Worm (Caenorhabditis elegans) whole organism, early embryonic: ENCODE results near the gene clc-9.
A peak's percentile ranks its signal among the peaks of the same experiment; 100 is the strongest.

ENCODE experiments used
- B0310.2 ChIP-seq: sonication (generic microtip); optimal IDR thresholded peaks from 2 replicates; lab custom pipeline; 2016; ENCODE audit warnings: mild to moderate bottlenecking, missing genetic modification characterization, missing compliant biosample characterization
- F13C5.2 ChIP-seq: sonication (generic microtip); optimal IDR thresholded peaks from 2 replicates; lab custom pipeline; 2017; ENCODE audit warnings: mild to moderate bottlenecking, missing genetic modification characterization, inconsistent platforms, missing compliant biosample characterization
- aly-1 ChIP-seq: sonication (generic microtip); optimal IDR thresholded peaks from 2 replicates; lab custom pipeline; 2016; ENCODE audit warnings: missing genetic modification characterization, missing compliant biosample characterization
- ama-1 ChIP-seq: fragments of 150-350 bp; optimal IDR thresholded peaks from 2 replicates; lab custom pipeline; 2014
- ceh-13 ChIP-seq: fragments of 200-800 bp; sonication (Bioruptor generic); optimal IDR thresholded peaks from 2 replicates; lab custom pipeline; 2018; ENCODE audit warnings: mild to moderate bottlenecking, missing genetic modification characterization, missing compliant biosample characterization
- ceh-36 ChIP-seq: sonication (generic microtip); optimal IDR thresholded peaks from 2 replicates; lab custom pipeline; 2016; ENCODE audit warnings: missing genetic modification characterization, inconsistent platforms, missing compliant biosample characterization
- ets-7 ChIP-seq: sonication (generic microtip); optimal IDR thresholded peaks from 2 replicates; lab custom pipeline; 2016; ENCODE audit warnings: missing genotype, missing genetic modification characterization, missing compliant biosample characterization
- flt-1 ChIP-seq: fragments of 200-800 bp; sonication (Bioruptor generic); IDR thresholded peaks from 2 replicates; pipeline ENCODE4 v1.3.6; 2022; ENCODE audit warnings: missing genetic modification characterization, missing compliant biosample characterization
- hmbx-1 ChIP-seq: sonication (generic microtip); optimal IDR thresholded peaks from 2 replicates; lab custom pipeline; 2016; ENCODE audit warnings: mild to moderate bottlenecking, missing genetic modification characterization, missing compliant biosample characterization
- hmg-4 ChIP-seq: fragments of 200-800 bp; sonication (Bioruptor generic); optimal IDR thresholded peaks from 2 replicates; lab custom pipeline; 2018; ENCODE audit warnings: mild to moderate bottlenecking, missing genetic modification characterization, missing compliant biosample characterization
- hnd-1 ChIP-seq: sonication (generic microtip); optimal IDR thresholded peaks from 2 replicates; lab custom pipeline; 2016; ENCODE audit warnings: missing genetic modification characterization, missing compliant biosample characterization
- pes-1 ChIP-seq: fragments of 200-800 bp; sonication (Bioruptor generic); IDR thresholded peaks from 2 replicates; pipeline ENCODE4 v1.3.6; 2022; ENCODE audit warnings: missing genetic modification reagents, missing genetic modification characterization, missing compliant biosample characterization
- scrt-1 ChIP-seq: fragments of 200-800 bp; sonication (Bioruptor generic); IDR thresholded peaks from 2 replicates; pipeline ENCODE4 v1.3.6; 2022; ENCODE audit warnings: missing genetic modification characterization, missing compliant biosample characterization
- sea-1 ChIP-seq: fragments of 200-800 bp; sonication (Bioruptor generic); conservative IDR thresholded peaks from 2 replicates; pipeline ENCODE4 v1.3.6; 2022; ENCODE audit warnings: missing genetic modification characterization, missing compliant biosample characterization
- tbx-11 ChIP-seq: fragments of 200-800 bp; sonication (Bioruptor generic); IDR thresholded peaks from 2 replicates; pipeline ENCODE4 v1.3.6; 2022; ENCODE audit warnings: missing genetic modification characterization, missing compliant biosample characterization
- tbx-37 ChIP-seq: fragments of 200-800 bp; sonication (Bioruptor generic); conservative IDR thresholded peaks from 2 replicates; pipeline ENCODE4 v1.3.6; 2022; ENCODE audit warnings: missing genetic modification reagents, missing genetic modification characterization, missing compliant biosample characterization
- tra-4 ChIP-seq: sonication (generic microtip); optimal IDR thresholded peaks from 2 replicates; lab custom pipeline; 2017; ENCODE audit warnings: missing genetic modification characterization, missing compliant biosample characterization

Gene clc-9

DNA sequence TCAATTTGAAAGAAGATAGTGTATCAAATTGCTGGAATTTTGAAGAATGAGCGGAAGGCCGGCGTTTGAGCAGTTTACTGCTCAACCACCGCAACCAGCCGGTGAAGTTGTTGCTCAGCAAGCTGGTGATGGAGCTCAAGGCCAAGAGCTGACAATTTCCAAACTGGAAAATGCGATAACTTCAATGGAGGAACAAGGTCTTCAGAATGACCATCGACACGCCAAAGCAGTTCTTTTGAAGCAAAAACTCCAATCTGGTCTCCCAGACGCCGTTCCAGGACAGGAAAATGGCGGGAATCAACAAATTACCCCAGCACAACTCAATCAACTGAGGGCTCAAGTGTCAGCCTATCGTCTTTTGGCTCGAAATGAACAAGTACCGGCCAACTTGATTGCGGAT lies 13.3 kb downstream of the clc-9 start:
- TF ChIP-seq hmg-4 (GFP tag; lab: Kevin White, UChicago) (no peak), aly-1 (tag; lab: Kevin White, UChicago) (no peak), F13C5.2 (tag; lab: Kevin White, UChicago) (no peak), ets-7 (tag; lab: Kevin White, UChicago) (no peak), sea-1 (GFP tag; lab: Robert Waterston, UW) (no peak), tra-4 (no peak), hmbx-1 (no peak), hnd-1 (tag; lab: Kevin White, UChicago) (no peak), ceh-36 (tag; lab: Kevin White, UChicago) (no peak), B0310.2 (tag; lab: Kevin White, UChicago) (no peak), tbx-37 (GFP tag; lab: Robert Waterston, UW) (no peak), flt-1 (no peak), pes-1 (GFP tag; lab: Robert Waterston, UW) (no peak), tbx-11 (GFP tag; lab: Robert Waterston, UW) (no peak), ama-1 (no peak)

DNA sequence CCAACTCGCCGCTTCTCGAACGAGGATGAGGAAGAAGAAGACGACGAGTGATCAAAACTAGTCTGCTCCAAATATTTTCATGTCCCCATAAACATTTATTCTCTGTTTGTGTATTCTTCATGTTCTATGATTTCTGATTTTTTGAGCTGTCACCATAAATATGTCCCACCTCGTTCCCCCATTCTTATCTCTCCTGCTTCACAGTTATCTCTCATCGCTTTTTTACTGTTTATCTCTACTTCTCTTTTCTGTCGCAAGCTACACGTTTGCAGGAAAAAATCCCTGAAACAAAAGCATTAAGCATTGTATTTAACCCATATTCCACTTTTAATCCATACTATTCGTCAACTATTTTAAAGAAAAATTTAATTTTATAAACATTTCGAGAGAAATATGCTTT lies 18.0 kb downstream of the clc-9 start:
- no peak for TF ChIP-seq tbx-37 (GFP tag; lab: Robert Waterston, UW)
- no peak for TF ChIP-seq hnd-1 (tag; lab: Kevin White, UChicago)
- no peak for TF ChIP-seq ceh-13 (GFP tag; lab: Kevin White, UChicago)
- no peak for TF ChIP-seq hmbx-1
- TF ChIP-seq F13C5.2 (tag; lab: Kevin White, UChicago): no peak
- TF ChIP-seq sea-1 (GFP tag; lab: Robert Waterston, UW): no peak
- TF ChIP-seq tra-4: no peak
- TF ChIP-seq pes-1 (GFP tag; lab: Robert Waterston, UW): no peak
- no peak for TF ChIP-seq flt-1
- no peak for TF ChIP-seq ama-1
- no peak for TF ChIP-seq hmg-4 (GFP tag; lab: Kevin White, UChicago)
- no peak for TF ChIP-seq ets-7 (tag; lab: Kevin White, UChicago)
- TF ChIP-seq tbx-11 (GFP tag; lab: Robert Waterston, UW): no peak
- no peak for TF ChIP-seq aly-1 (tag; lab: Kevin White, UChicago)
- TF ChIP-seq scrt-1 (GFP tag; lab: Robert Waterston, UW): no peak
- TF ChIP-seq ceh-36 (tag; lab: Kevin White, UChicago): no peak
- no peak for TF ChIP-seq B0310.2 (tag; lab: Kevin White, UChicago)

DNA sequence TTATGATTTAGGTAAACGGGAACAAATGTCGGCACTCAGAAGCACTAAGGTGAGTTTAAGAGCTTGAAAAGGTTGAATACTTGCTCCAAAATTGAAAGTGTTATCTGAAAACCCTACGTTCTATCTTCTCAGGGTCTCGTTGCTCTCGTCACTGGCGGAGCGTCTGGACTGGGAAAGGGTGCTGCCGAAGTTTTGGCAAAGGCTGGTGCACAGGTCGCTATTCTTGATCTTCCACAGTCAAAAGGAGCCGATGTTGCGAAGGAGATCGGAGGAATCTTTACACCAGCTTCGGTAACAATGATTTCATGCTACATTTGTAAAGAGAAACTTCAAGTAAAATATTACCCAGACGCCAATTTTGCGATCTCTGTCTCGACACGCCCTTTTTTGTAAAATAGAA lies 18.5 kb downstream of the clc-9 start, which contains the start of gene ard-1:
Gene ard-1 (plus strand): TSS at position 12 of the 400 bp plus-strand sequence.
- TF ChIP-seq tra-4 (no peak), B0310.2 (tag; lab: Kevin White, UChicago) (peak; percentile 63), hmg-4 (GFP tag; lab: Kevin White, UChicago) (no peak), ceh-36 (tag; lab: Kevin White, UChicago) (no peak), F13C5.2 (tag; lab: Kevin White, UChicago) (no peak), ama-1 (peak; percentile 90)

DNA sequence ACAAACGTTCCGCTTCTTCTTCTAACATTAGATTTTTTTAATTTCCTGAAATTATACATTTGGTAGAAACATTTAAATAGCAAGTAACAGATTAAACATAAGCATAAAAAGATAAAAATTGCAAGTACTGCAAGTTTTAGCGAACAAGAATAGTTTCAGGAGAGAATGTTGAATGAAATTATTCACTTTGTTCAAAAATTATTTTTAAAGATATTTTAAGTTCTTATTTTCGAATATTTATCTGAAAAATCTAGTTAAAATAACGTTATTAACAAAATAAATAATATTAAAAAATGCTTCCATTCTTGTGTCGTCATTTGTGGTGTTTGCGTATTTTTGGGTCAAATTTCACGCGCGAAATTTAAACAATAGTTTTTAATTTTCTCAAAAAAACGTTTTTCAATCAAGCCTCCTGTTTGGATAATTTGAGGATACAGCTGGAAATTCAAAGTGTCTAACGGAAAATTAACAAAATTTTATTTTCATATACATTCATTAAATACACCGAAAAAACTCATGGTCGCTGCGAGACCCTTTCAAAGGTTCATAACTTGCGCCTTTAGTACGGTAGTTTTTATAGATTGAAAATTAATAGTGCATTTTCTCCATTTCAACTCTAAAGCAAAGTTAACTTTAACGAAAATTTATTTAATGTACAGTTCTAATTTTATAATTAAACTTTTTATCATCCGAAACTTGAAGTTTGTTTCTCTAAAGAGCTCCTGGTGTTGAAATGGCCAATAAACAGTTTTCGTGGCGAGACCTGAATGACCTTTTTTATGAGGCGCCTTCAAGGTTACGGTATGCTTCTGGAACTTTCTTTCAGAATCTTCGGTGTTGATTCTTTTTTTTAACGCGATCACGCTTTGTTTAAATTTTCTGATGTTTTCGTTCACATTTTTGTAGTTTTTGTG lies 29.8 kb downstream of the clc-9 start, which contains the start of gene skih-2:
Gene skih-2 (minus strand): TSS at position 51 of the 914 bp plus-strand sequence.
- TF ChIP-seq ama-1 (no peak), B0310.2 (tag; lab: Kevin White, UChicago) (no peak), aly-1 (tag; lab: Kevin White, UChicago) (no peak), pes-1 (GFP tag; lab: Robert Waterston, UW) (no peak), tra-4 (no peak), hnd-1 (tag; lab: Kevin White, UChicago) (no peak), ceh-36 (tag; lab: Kevin White, UChicago) (no peak)

DNA sequence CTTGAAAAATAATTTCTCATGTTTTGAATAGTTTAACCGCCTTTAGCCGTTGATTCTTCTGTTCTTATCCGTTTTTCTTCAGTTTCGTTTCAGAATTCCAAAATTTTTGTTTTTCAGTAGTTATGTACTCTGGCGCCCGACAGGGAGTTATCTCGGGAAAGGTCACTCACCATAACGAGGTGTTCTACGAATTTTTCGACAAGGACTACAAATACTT lies 30.4 kb downstream of the clc-9 start, which contains the start of gene F01G4.4:
Gene F01G4.4 (plus strand): TSS at position 118 of the 217 bp plus-strand sequence.
- TF ChIP-seq tra-4 (no peak), scrt-1 (GFP tag; lab: Robert Waterston, UW) (no peak), hmbx-1 (no peak), ets-7 (tag; lab: Kevin White, UChicago) (no peak), ceh-36 (tag; lab: Kevin White, UChicago) (no peak), hmg-4 (GFP tag; lab: Kevin White, UChicago) (no peak), ceh-13 (GFP tag; lab: Kevin White, UChicago) (no peak), flt-1 (no peak), ama-1 (no peak), hnd-1 (tag; lab: Kevin White, UChicago) (no peak), F13C5.2 (tag; lab: Kevin White, UChicago) (no peak), pes-1 (GFP tag; lab: Robert Waterston, UW) (no peak)

DNA sequence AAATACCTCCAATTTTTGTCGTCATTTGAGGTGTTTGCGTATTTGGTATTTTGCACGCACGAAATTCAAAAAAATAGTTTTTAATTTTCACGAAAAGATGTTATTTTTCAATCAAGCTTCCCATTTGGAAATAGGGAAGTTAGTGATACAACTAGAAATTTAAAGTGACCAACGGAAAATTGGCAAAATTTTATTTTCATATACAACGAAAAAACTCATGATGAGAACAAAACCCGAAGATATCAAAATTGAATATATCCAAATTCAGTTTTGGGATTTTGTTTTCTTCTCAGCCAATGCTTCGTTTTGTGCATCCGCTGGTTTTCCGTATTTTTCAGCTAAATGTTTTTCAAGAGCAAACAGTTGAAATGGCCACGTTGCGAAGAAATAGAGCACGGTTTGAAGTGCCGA lies 33.2 kb downstream of the clc-9 start:
- TF ChIP-seq ets-7 (tag; lab: Kevin White, UChicago): no peak
- TF ChIP-seq tra-4: no peak

DNA sequence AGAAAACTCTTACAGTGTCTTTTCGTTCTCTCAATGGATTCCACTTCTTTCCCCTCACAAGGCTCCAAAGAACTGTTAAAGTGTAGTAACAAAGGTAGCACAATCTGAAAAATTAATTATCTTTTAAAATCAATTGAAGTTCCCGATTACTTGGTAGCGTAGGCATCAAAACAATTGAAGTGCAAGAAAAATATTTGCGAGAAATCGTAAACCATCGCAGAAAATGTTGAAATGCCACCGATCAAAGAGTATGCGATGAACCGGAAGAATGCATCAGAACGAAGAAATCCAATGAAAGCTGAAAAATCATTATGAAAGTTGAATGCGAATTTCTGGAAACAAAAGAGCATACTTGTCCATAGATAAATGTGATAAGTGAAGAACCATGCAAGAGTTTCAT lies 33.8 kb downstream of the clc-9 start:
- no peak for TF ChIP-seq ets-7 (tag; lab: Kevin White, UChicago)
- TF ChIP-seq tra-4: no peak
- TF ChIP-seq tbx-11 (GFP tag; lab: Robert Waterston, UW): no peak
- no peak for TF ChIP-seq flt-1
- no peak for TF ChIP-seq ceh-36 (tag; lab: Kevin White, UChicago)
- TF ChIP-seq F13C5.2 (tag; lab: Kevin White, UChicago): no peak
- TF ChIP-seq sea-1 (GFP tag; lab: Robert Waterston, UW): no peak
- no peak for TF ChIP-seq tbx-37 (GFP tag; lab: Robert Waterston, UW)
- TF ChIP-seq hmg-4 (GFP tag; lab: Kevin White, UChicago): no peak
- no peak for TF ChIP-seq pes-1 (GFP tag; lab: Robert Waterston, UW)
- TF ChIP-seq aly-1 (tag; lab: Kevin White, UChicago): no peak
- TF ChIP-seq ceh-13 (GFP tag; lab: Kevin White, UChicago): no peak
- TF ChIP-seq ama-1: no peak
- no peak for TF ChIP-seq hmbx-1
- TF ChIP-seq scrt-1 (GFP tag; lab: Robert Waterston, UW): no peak
- no peak for TF ChIP-seq hnd-1 (tag; lab: Kevin White, UChicago)
- no peak for TF ChIP-seq B0310.2 (tag; lab: Kevin White, UChicago)
